Worm (Caenorhabditis elegans) whole organism, L4 larva: Measurements from ENCODE around the gene M110.8.
A peak's percentile ranks its signal among the peaks of the same experiment; 100 is the strongest.

Source experiments
- D1046.2 ChIP-seq: fragments of 200-800 bp; sonication (Bioruptor generic); IDR thresholded peaks from 2 replicates; pipeline ENCODE4 v1.3.6; 2022; ENCODE audit warnings: missing genetic modification characterization, missing compliant biosample characterization
- F26F4.8 ChIP-seq: fragments of 200-800 bp; sonication (Bioruptor generic); conservative IDR thresholded peaks from 2 replicates; pipeline ENCODE4 v1.3.6; 2022; ENCODE audit warnings: missing genetic modification characterization, missing compliant biosample characterization
- ceh-28 ChIP-seq: fragments of 150-350 bp; optimal IDR thresholded peaks from 2 replicates; lab custom pipeline; 2014; ENCODE audit warnings: missing biosample characterization, missing genetic modification reagents, missing genetic modification characterization
- cey-2 ChIP-seq: sonication (generic microtip); optimal IDR thresholded peaks from 3 replicates; lab custom pipeline; 2017; ENCODE audit warnings: missing genetic modification characterization, mild to moderate bottlenecking, missing compliant biosample characterization, antibody characterized with exemption, borderline replicate concordance; ENCODE audit not compliant: insufficient read depth
- daf-12 ChIP-seq: fragments of 150-350 bp; optimal IDR thresholded peaks from 2 replicates; lab custom pipeline; 2014; ENCODE audit warnings: missing biosample characterization, missing genetic modification reagents, missing genetic modification characterization
- daf-16 ChIP-seq, 3 experiments: sonication (generic microtip); optimal IDR thresholded peaks; 2 replicates each; lab custom pipeline; 2016 to 2017; ENCODE audit warnings: missing genetic modification characterization in 3 of 3, missing genetic modification reagents in 3 of 3, mild to moderate bottlenecking in 2 of 3, missing compliant biosample characterization in 2 of 3, missing biosample characterization in 1 of 3, moderate library complexity in 1 of 3
- daf-8 ChIP-seq: fragments of 200-800 bp; sonication (Bioruptor generic); IDR thresholded peaks from 2 replicates; pipeline ENCODE4 v1.3.6; 2022; ENCODE audit warnings: missing genetic modification characterization, missing compliant biosample characterization
- dmd-6 ChIP-seq: fragments of 200-800 bp; sonication (Bioruptor generic); IDR thresholded peaks from 2 replicates; pipeline ENCODE4 v1.3.6; 2022; ENCODE audit warnings: missing genetic modification reagents, missing genetic modification characterization, missing compliant biosample characterization
- dmd-8 ChIP-seq: fragments of 200-800 bp; sonication (Bioruptor generic); IDR thresholded peaks from 2 replicates; pipeline ENCODE4 v1.3.6; 2022; ENCODE audit warnings: missing genetic modification characterization, missing compliant biosample characterization
- dmd-9 ChIP-seq: fragments of 200-800 bp; sonication (Bioruptor generic); IDR thresholded peaks from 2 replicates; pipeline ENCODE4 v1.3.6; 2022; ENCODE audit warnings: missing genetic modification reagents, missing genetic modification characterization, missing compliant biosample characterization
- duxl-1 ChIP-seq: sonication (generic microtip); optimal IDR thresholded peaks from 2 replicates; lab custom pipeline; 2016; ENCODE audit warnings: mild to moderate bottlenecking, missing genetic modification characterization, moderate library complexity, missing compliant biosample characterization; ENCODE audit not compliant: poor library complexity
- dve-1 ChIP-seq: sonication (generic microtip); optimal IDR thresholded peaks from 2 replicates; lab custom pipeline; 2017; ENCODE audit warnings: antibody characterized with exemption, mild to moderate bottlenecking, missing genetic modification characterization, missing compliant biosample characterization; ENCODE audit not compliant: insufficient read depth
- egl-43 ChIP-seq: fragments of 200-800 bp; sonication (Bioruptor generic); IDR thresholded peaks from 2 replicates; pipeline ENCODE4 v1.3.6; 2022; ENCODE audit warnings: missing genetic modification reagents, missing genetic modification characterization, missing compliant biosample characterization
- fkh-10 ChIP-seq: fragments of 150-350 bp; optimal IDR thresholded peaks from 2 replicates; lab custom pipeline; 2014; ENCODE audit warnings: missing biosample characterization, missing genetic modification reagents, missing genetic modification characterization
- hif-1 ChIP-seq, 2 experiments: sonication (generic microtip); optimal IDR thresholded peaks; 2 replicates each; lab custom pipeline; 2016 to 2017; ENCODE audit warnings: missing compliant biosample characterization in 2 of 2, missing genetic modification characterization in 2 of 2, missing genetic modification reagents in 2 of 2, missing genotype in 2 of 2, mild to moderate bottlenecking in 1 of 2
- hlh-11 ChIP-seq: fragments of 200-800 bp; sonication (Bioruptor generic); optimal IDR thresholded peaks from 2 replicates; lab custom pipeline; 2018; ENCODE audit warnings: mild to moderate bottlenecking, missing genetic modification characterization, missing compliant biosample characterization
- hlh-30 ChIP-seq: sonication (generic microtip); optimal IDR thresholded peaks from 2 replicates; lab custom pipeline; 2017; ENCODE audit warnings: antibody characterized with exemption, mild to moderate bottlenecking, missing genetic modification characterization, missing compliant biosample characterization; ENCODE audit not compliant: insufficient read depth
- lin-1 ChIP-seq: fragments of 200-800 bp; sonication (Bioruptor generic); IDR thresholded peaks from 2 replicates; pipeline ENCODE4 v1.3.6; 2022; ENCODE audit warnings: missing genetic modification reagents, missing genetic modification characterization, missing compliant biosample characterization
- lin-13 ChIP-seq: fragments of 150-350 bp; optimal IDR thresholded peaks from 2 replicates; lab custom pipeline; 2014; ENCODE audit warnings: missing biosample characterization, missing genetic modification reagents, missing genetic modification characterization
- lin-39 ChIP-seq: fragments of 150-350 bp; optimal IDR thresholded peaks from 2 replicates; lab custom pipeline; 2014; ENCODE audit warnings: missing biosample characterization, missing genetic modification reagents, missing genetic modification characterization
- lsy-2 ChIP-seq, 2 experiments: fragments of 150-350 bp in 1 of 2; sonication (generic microtip) in 1 of 2; optimal IDR thresholded peaks; 2 replicates each; lab custom pipeline; 2014 to 2017; ENCODE audit warnings: missing biosample characterization in 2 of 2, missing genetic modification characterization in 2 of 2
- madf-9 ChIP-seq: fragments of 200-800 bp; sonication (Bioruptor generic); conservative IDR thresholded peaks from 2 replicates; pipeline ENCODE4 v1.3.6; 2022; ENCODE audit warnings: missing genetic modification reagents, missing genetic modification characterization, missing compliant biosample characterization
- mep-1 ChIP-seq: fragments of 150-350 bp; sonication (generic microtip); optimal IDR thresholded peaks from 3 replicates; lab custom pipeline; 2014; ENCODE audit warnings: missing biosample characterization, missing genetic modification characterization
- mxl-2 ChIP-seq: fragments of 200-800 bp; sonication (Bioruptor generic); conservative IDR thresholded peaks from 2 replicates; pipeline ENCODE4 v1.3.6; 2022; ENCODE audit warnings: missing genetic modification reagents, missing genetic modification characterization, missing compliant biosample characterization
- nhr-102 ChIP-seq: sonication (generic microtip); optimal IDR thresholded peaks from 2 replicates; lab custom pipeline; 2016; ENCODE audit warnings: mild to moderate bottlenecking, missing genetic modification characterization, moderate library complexity, missing compliant biosample characterization
- nhr-28 ChIP-seq: fragments of 150-350 bp; optimal IDR thresholded peaks from 2 replicates; lab custom pipeline; 2014; ENCODE audit warnings: missing biosample characterization, missing genetic modification characterization
- nhr-6 ChIP-seq: fragments of 150-350 bp; optimal IDR thresholded peaks from 2 replicates; lab custom pipeline; 2014; ENCODE audit warnings: missing biosample characterization, missing genetic modification characterization
- pha-4 ChIP-seq, 2 experiments: fragments of 150-350 bp in 1 of 2; fragments of 200-800 bp in 1 of 2; sonication (Bioruptor generic) in 1 of 2; IDR thresholded peaks in 1 of 2; optimal IDR thresholded peaks in 1 of 2; 2 replicates each; pipeline versions ENCODE4 v1.3.6 to Lab custom; 2014 to 2022; ENCODE audit warnings: missing genetic modification characterization in 2 of 2, missing genetic modification reagents in 2 of 2, missing biosample characterization in 1 of 2, missing compliant biosample characterization in 1 of 2
- pqm-1 ChIP-seq: sonication (generic microtip); optimal IDR thresholded peaks from 2 replicates; lab custom pipeline; 2017; ENCODE audit warnings: missing biosample characterization, missing genetic modification characterization
- saeg-2 ChIP-seq: fragments of 200-800 bp; sonication (Bioruptor generic); IDR thresholded peaks from 2 replicates; pipeline ENCODE4 v1.3.6; 2022; ENCODE audit warnings: missing genetic modification reagents, missing genetic modification characterization, missing compliant biosample characterization
- tag-97 ChIP-seq: fragments of 200-800 bp; sonication (Bioruptor generic); IDR thresholded peaks from 2 replicates; pipeline ENCODE4 v1.3.6; 2022; ENCODE audit warnings: missing genetic modification characterization, missing compliant biosample characterization
- unc-130 ChIP-seq: sonication (generic microtip); optimal IDR thresholded peaks from 2 replicates; lab custom pipeline; 2016; ENCODE audit warnings: missing genetic modification reagents, missing genetic modification characterization, missing compliant biosample characterization
- unc-62 ChIP-seq, 3 experiments: fragments of 150-350 bp in 1 of 3; sonication (generic microtip); optimal IDR thresholded peaks in 2 of 3; peaks in 1 of 3; 1 replicate in 1 of 3; 2 replicates in 2 of 3; lab custom pipeline; 2014 to 2017; ENCODE audit warnings: missing biosample characterization in 3 of 3, missing genetic modification characterization in 3 of 3, missing genetic modification reagents in 3 of 3, missing genotype in 1 of 3
- zfp-2 ChIP-seq: sonication (generic microtip); optimal IDR thresholded peaks from 2 replicates; lab custom pipeline; 2016; ENCODE audit warnings: mild to moderate bottlenecking, missing genetic modification characterization, missing compliant biosample characterization
- zip-11 ChIP-seq: fragments of 200-800 bp; sonication (Bioruptor generic); IDR thresholded peaks from 2 replicates; pipeline ENCODE4 v1.3.6; 2022; ENCODE audit warnings: missing genetic modification characterization, missing compliant biosample characterization
- zip-2 ChIP-seq: fragments of 150-350 bp; optimal IDR thresholded peaks from 2 replicates; lab custom pipeline; 2014; ENCODE audit warnings: missing biosample characterization, missing genetic modification characterization

The M110.8 gene

ce11 chrII:8238155-8238554 lies 28.8 kb upstream of the M110.8 start, which contains the start of gene nlp-5:
TSS of gene nlp-5 (plus strand) at chrII:8238455.
- no peak for TF ChIP-seq dve-1 (tag; lab: Kevin White, UChicago)
- peak in 1 of 2 experiments; percentile 61 for TF ChIP-seq unc-62 (GFP tag; optimal IDR thresholded peaks at IDR 0.05 in 1 of 2; lab: Kevin White, UChicago)
- no peak for TF ChIP-seq unc-62 (tag; optimal IDR thresholded peaks at IDR 0.05; lab: Kevin White, UChicago)
- TF ChIP-seq ceh-28: no peak
- TF ChIP-seq nhr-6 (tag; lab: Kevin White, UChicago): no peak
- TF ChIP-seq zip-11 (GFP tag; lab: Robert Waterston, UW): no peak
- no peak for TF ChIP-seq hif-1 (tag; optimal IDR thresholded peaks at IDR 0.05; lab: Kevin White, UChicago)

- no peak for TF ChIP-seq madf-9 (GFP tag; lab: Robert Waterston, UW)
- no peak for TF ChIP-seq saeg-2 (GFP tag; lab: Robert Waterston, UW)
- TF ChIP-seq nhr-28 (tag; lab: Kevin White, UChicago): no peak
- no peak for TF ChIP-seq zfp-2 (tag; lab: Kevin White, UChicago)
- TF ChIP-seq duxl-1 (tag; lab: Kevin White, UChicago): no peak
- TF ChIP-seq nhr-102 (tag; lab: Kevin White, UChicago): no peak
- TF ChIP-seq fkh-10 (GFP tag; lab: Kevin White, UChicago): no peak
- TF ChIP-seq D1046.2 (GFP tag; lab: Robert Waterston, UW): no peak
- TF ChIP-seq lin-1: no peak
- TF ChIP-seq lin-39 (tag; lab: Kevin White, UChicago): no peak
- TF ChIP-seq F26F4.8 (GFP tag; lab: Robert Waterston, UW): no peak
- TF ChIP-seq daf-12 (tag; lab: Kevin White, UChicago): no peak
- TF ChIP-seq hlh-30 (tag; lab: Kevin White, UChicago): no peak
- no peak for TF ChIP-seq daf-8
- TF ChIP-seq tag-97 (GFP tag; lab: Robert Waterston, UW): no peak
These were observed 23.1 kb upstream of the M110.8 start, which contains the start of gene M110.7 for ce11 chrII:8232489-8232888. TSS of gene M110.7 (plus strand) at chrII:8232789.

ce11 chrII:8230976-8231375 lies 21.6 kb upstream of the M110.8 start, which contains the start of gene M110.9:
TSS of gene M110.9 (plus strand) at chrII:8231276.
- TF ChIP-seq madf-9 (GFP tag; lab: Robert Waterston, UW): no peak
- TF ChIP-seq dmd-9 (GFP tag; lab: Robert Waterston, UW): no peak
- no peak for TF ChIP-seq zip-2

- TF ChIP-seq daf-16 (GFP tag; optimal IDR thresholded peaks at IDR 0.05; lab: Kevin White, UChicago) (no peak), daf-16 (tag; optimal IDR thresholded peaks at IDR 0.05; lab: Kevin White, UChicago) (peak; percentile 76), dmd-8 (GFP tag; lab: Robert Waterston, UW) (no peak), hlh-11 (peak; percentile 51), lsy-2 (tag; optimal IDR thresholded peaks at IDR 0.05; lab: Kevin White, UChicago) (peak in 1 of 2 experiments; percentile 23), cey-2 (tag; lab: Kevin White, UChicago) (no peak), dve-1 (tag; lab: Kevin White, UChicago) (peak; percentile 81), lin-13 (GFP tag; lab: Kevin White, UChicago) (no peak), nhr-28 (tag; lab: Kevin White, UChicago) (peak; percentile 52), zip-2 (no peak), mxl-2 (GFP tag; lab: Robert Waterston, UW) (no peak), lin-1 (0 out of 2 replicates have a peak, but pooled peaks have one; percentile 13), pqm-1 (tag; lab: Kevin White, UChicago) (peak; percentile 48), egl-43 (GFP tag; lab: Robert Waterston, UW) (no peak), unc-130 (GFP tag; lab: Kevin White, UChicago) (no peak), pha-4 (GFP tag; IDR thresholded peaks at IDR 0.05; lab: Robert Waterston, UW) (peak; percentile 29; the same call in 1 of the 2 replicates), pha-4 (tag; optimal IDR thresholded peaks at IDR 0.05; lab: Kevin White, UChicago) (peak; percentile 37), hlh-30 (tag; lab: Kevin White, UChicago) (peak; percentile 50), mep-1 (tag; lab: Kevin White, UChicago) (peak; percentile 23), dmd-6 (GFP tag; lab: Robert Waterston, UW) (peak; percentile 64)
These were observed 17.1 kb upstream of the M110.8 start for ce11 chrII:8226475-8226874.
